Worm (Caenorhabditis elegans) whole organism, L4 larva: ENCODE measurements around the gene pwp-1.

Experiments
- R02D3.7 ChIP-seq: fragments of 150-350 bp; sonication (generic microtip); optimal IDR thresholded peaks from 3 replicates; lab custom pipeline; 2014; ENCODE audit warnings: missing biosample characterization, missing genetic modification characterization
- ama-1 ChIP-seq: fragments of 150-350 bp; optimal IDR thresholded peaks from 2 replicates; lab custom pipeline; 2014; ENCODE audit warnings: inconsistent platforms, mixed read lengths
- ces-1 ChIP-seq: fragments of 150-350 bp; sonication (generic microtip); optimal IDR thresholded peaks from 4 replicates; lab custom pipeline; 2014; ENCODE audit warnings: missing biosample characterization, missing genetic modification reagents, missing genetic modification characterization
- fkh-10 ChIP-seq: fragments of 150-350 bp; optimal IDR thresholded peaks from 2 replicates; lab custom pipeline; 2014; ENCODE audit warnings: missing biosample characterization, missing genetic modification reagents, missing genetic modification characterization
- lin-1 ChIP-seq: fragments of 200-800 bp; sonication (Bioruptor generic); IDR thresholded peaks from 2 replicates; pipeline ENCODE4 v1.3.6; 2022; ENCODE audit warnings: missing genetic modification reagents, missing genetic modification characterization, missing compliant biosample characterization
- lsy-2 ChIP-seq, 2 experiments: fragments of 150-350 bp in 1 of 2; sonication (generic microtip) in 1 of 2; optimal IDR thresholded peaks; 2 replicates each; lab custom pipeline; 2014 to 2017; ENCODE audit warnings: missing biosample characterization in 2 of 2, missing genetic modification characterization in 2 of 2
- nhr-111 ChIP-seq: fragments of 200-800 bp; sonication (Bioruptor generic); optimal IDR thresholded peaks from 2 replicates; lab custom pipeline; 2018; ENCODE audit warnings: mild to moderate bottlenecking, missing genetic modification characterization, missing compliant biosample characterization
- nhr-77 ChIP-seq: fragments of 150-350 bp; optimal IDR thresholded peaks from 2 replicates; lab custom pipeline; 2014; ENCODE audit warnings: missing biosample characterization, missing genetic modification characterization
- pqm-1 ChIP-seq: sonication (generic microtip); optimal IDR thresholded peaks from 2 replicates; lab custom pipeline; 2017; ENCODE audit warnings: missing biosample characterization, missing genetic modification characterization
- rbr-2 ChIP-seq: sonication (generic microtip); optimal IDR thresholded peaks from 2 replicates; lab custom pipeline; 2016; ENCODE audit warnings: missing genotype, missing genetic modification characterization, missing compliant biosample characterization
- unc-130 ChIP-seq: sonication (generic microtip); optimal IDR thresholded peaks from 2 replicates; lab custom pipeline; 2016; ENCODE audit warnings: missing genetic modification reagents, missing genetic modification characterization, missing compliant biosample characterization
- zag-1 ChIP-seq: fragments of 150-350 bp; optimal IDR thresholded peaks from 2 replicates; lab custom pipeline; 2014; ENCODE audit warnings: missing biosample characterization, missing genetic modification characterization

ce11 chrIV:13258872-13259271 lies 22.5 kb upstream of the pwp-1 start, which contains the start of gene JC8.16:
- TF ChIP-seq fkh-10 (GFP tag; lab: Kevin White, UChicago) (no peak), zag-1 (tag; lab: Kevin White, UChicago) (no peak), lin-1 (GFP tag; lab: Robert Waterston, UW) (no peak), ama-1 (no peak), lsy-2 (tag; optimal IDR thresholded peaks at IDR 0.05; lab: Kevin White, UChicago) (no peak), nhr-111 (GFP tag; lab: Kevin White, UChicago) (no peak), ces-1 (no peak), unc-130 (no peak), R02D3.7 (tag; lab: Kevin White, UChicago) (no peak), rbr-2 (tag; lab: Kevin White, UChicago) (no peak), pqm-1 (no peak), nhr-77 (tag; lab: Kevin White, UChicago) (no peak)
